Worm (Caenorhabditis elegans): ENCODE data around the gene pqn-67.

Gene pqn-67

DNA sequence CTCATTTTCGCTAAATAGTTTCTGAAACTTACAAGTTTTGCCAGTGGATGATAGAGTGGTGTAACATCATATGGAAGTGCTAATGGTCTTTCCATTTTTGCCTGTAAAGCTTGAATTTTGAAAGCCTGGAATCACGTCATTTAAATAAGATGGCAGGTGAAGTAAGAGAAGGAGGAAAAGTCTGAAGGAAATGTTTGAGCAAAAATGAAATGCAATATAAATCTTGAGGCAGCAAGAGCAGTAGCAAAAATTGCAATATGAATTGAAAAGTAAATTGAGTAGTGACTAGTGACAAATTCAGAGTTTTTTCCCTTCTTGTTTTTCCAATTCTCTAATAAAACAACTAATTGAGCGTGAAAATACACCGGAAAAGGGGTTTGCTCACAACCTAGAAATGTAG lies 38.4 kb upstream of the pqn-67 start, which contains the start of gene glb-24:
glb-24 (minus strand) TSS at position 101 of the 400 bp plus-strand sequence.
- TF ChIP-seq sea-2 (GFP tag; IDR thresholded peaks at IDR 0.05) (no peak), F33H1.4 (GFP tag; IDR thresholded peaks at IDR 0.05) (no peak), F49E8.2 (tag; optimal IDR thresholded peaks at IDR 0.05; ENCODE audit: insufficient read depth) (no peak), lin-35 (GFP tag; optimal IDR thresholded peaks at IDR 0.05) (no peak)

- TF ChIP-seq snpc-4 (GFP tag; optimal IDR thresholded peaks at IDR 0.05) (no peak), snpc-4 (tag; optimal IDR thresholded peaks at IDR 0.05) (no peak), dpl-1 (GFP tag; optimal IDR thresholded peaks at IDR 0.05) (no peak), F33H1.4 (GFP tag; IDR thresholded peaks at IDR 0.05) (no peak), mes-4 (tag; optimal IDR thresholded peaks at IDR 0.05) (no peak), lin-40 (tag; optimal IDR thresholded peaks at IDR 0.05) (no peak)
These were observed 28.5 kb upstream of the pqn-67 start, which contains the start of gene ttbk-7 for ce11 chrV:12895772-12896171. ttbk-7 (minus strand) TSS chrV:12895872.

ce11 chrV:12896850-12897249 lies 27.4 kb upstream of the pqn-67 start:
- TF ChIP-seq ccch-3 (GFP tag; optimal IDR thresholded peaks at IDR 0.05): no peak
- no peak for TF ChIP-seq aptf-2 (GFP tag; conservative IDR thresholded peaks at IDR 0.05)
- no peak for TF ChIP-seq atf-7 (tag; optimal IDR thresholded peaks at IDR 0.05)
- TF ChIP-seq snpc-4 (GFP tag; optimal IDR thresholded peaks at IDR 0.05): no peak
- no peak for TF ChIP-seq snpc-4 (tag; optimal IDR thresholded peaks at IDR 0.05)
- no peak for TF ChIP-seq ztf-3 (GFP tag; optimal IDR thresholded peaks at IDR 0.05)
- TF ChIP-seq C06A6.2 (GFP tag; conservative IDR thresholded peaks at IDR 0.05): no peak

DNA sequence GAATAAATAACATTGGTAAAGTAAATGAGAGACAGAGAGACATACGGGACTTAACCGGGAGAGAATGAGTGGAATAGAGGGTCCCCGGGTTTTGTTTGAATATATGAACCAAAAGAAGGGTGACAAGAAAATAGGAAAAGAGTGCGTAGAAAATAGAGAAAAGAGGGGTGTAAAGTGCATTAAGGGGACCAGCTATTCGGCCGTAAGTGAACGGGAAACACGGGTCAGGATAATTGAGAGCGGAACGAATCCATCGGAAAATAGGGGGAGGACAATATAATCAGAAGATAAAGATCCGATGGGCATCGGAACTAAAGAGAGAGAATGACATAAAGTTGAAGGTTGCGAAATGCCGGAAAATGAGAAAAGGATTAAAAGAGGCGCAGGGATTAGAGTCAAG lies 26.9 kb upstream of the pqn-67 start:
- TF ChIP-seq cebp-1 (GFP tag; IDR thresholded peaks at IDR 0.05) (0 out of 2 replicates have a peak, but pooled peaks have one; percentile 25), cebp-1 (tag; optimal IDR thresholded peaks at IDR 0.05) (no peak), nhr-80 (tag; optimal IDR thresholded peaks at IDR 0.05) (no peak)

DNA sequence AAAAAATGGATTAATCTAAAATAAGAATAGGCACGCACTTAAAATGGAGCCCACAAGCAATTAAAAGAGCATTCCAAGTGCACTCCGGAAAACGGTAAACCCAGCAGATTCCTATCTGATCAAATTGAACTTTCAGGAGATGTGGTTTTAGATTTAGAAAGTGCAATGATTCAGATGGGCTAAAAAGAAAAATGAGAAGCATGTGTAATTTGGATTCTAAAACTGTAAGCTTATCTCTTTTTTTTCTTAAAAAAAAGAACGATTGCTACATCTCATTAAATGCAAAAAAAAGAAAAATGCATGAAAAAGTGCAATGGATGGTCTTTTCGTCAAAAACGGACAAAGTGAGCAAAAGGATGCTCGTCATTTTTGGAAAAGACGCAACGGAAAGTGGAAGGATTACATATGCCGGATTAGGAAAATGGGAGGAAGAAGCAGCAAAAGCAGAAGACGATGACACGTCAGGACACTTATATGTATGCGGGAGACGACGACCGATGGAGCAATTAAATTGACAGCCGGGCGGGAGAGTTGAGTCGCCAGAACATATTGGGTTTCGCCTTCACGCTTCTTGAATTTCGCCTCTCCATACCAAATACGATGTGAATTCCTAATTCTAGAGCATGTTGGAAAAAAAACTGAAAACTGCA lies 25.5 kb upstream of the pqn-67 start:
- TF ChIP-seq ztf-25 (GFP tag; IDR thresholded peaks at IDR 0.05): no peak
- TF ChIP-seq mel-28 (tag; optimal IDR thresholded peaks at IDR 0.05; ENCODE audit: borderline replicate concordance): no peak
- TF ChIP-seq ceh-40 (GFP tag; IDR thresholded peaks at IDR 0.05): no peak
- no peak for TF ChIP-seq F22D6.2 (tag; optimal IDR thresholded peaks at IDR 0.05)
- no peak for TF ChIP-seq sea-2 (GFP tag; IDR thresholded peaks at IDR 0.05)
- no peak for TF ChIP-seq F49E8.2 (tag; optimal IDR thresholded peaks at IDR 0.05; ENCODE audit: insufficient read depth)
- TF ChIP-seq attf-5 (GFP tag; optimal IDR thresholded peaks at IDR 0.05): no peak
- TF ChIP-seq egl-18 (GFP tag; IDR thresholded peaks at IDR 0.05): no peak
- TF ChIP-seq dox-1 (GFP tag; IDR thresholded peaks at IDR 0.05): no peak
- TF ChIP-seq C06A6.2 (GFP tag; conservative IDR thresholded peaks at IDR 0.05): no peak
- TF ChIP-seq F33H1.4 (GFP tag; IDR thresholded peaks at IDR 0.05): no peak
- no peak for TF ChIP-seq F52B5.7 (tag; optimal IDR thresholded peaks at IDR 0.05)
- no peak for TF ChIP-seq aptf-2 (GFP tag; conservative IDR thresholded peaks at IDR 0.05)
- no peak for TF ChIP-seq atf-7 (tag; optimal IDR thresholded peaks at IDR 0.05)
- no peak for TF ChIP-seq nhr-27 (tag; optimal IDR thresholded peaks at IDR 0.05)

DNA sequence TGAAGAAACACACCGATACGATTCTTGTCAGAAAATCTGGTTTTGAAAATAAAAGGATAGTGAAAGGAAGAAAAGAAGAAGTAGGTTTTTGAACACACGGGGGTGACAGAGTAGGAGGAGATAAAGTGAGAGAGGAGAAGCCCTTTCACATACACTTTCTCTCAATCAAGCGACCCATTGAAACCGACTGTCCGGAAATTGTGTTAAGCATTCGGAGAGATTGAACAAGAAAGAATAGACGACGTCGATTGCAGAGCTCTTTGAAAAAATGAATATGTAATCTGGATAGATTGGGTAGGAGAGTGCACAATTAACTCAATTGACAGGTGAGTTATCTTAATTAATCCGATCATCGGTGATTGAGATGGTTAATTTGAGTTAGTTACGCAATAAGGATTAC lies 22.9 kb upstream of the pqn-67 start:
- TF ChIP-seq nfyb-1 (GFP tag; IDR thresholded peaks at IDR 0.05): no peak
- no peak for TF ChIP-seq tbp1 (GFP tag; optimal IDR thresholded peaks at IDR 0.05)
- no peak for TF ChIP-seq ceh-58 (GFP tag; IDR thresholded peaks at IDR 0.05)
- no peak for TF ChIP-seq gei-17 (GFP tag; optimal IDR thresholded peaks at IDR 0.05)
- TF ChIP-seq let-526 (GFP tag; IDR thresholded peaks at IDR 0.05): no peak
- no peak for TF ChIP-seq ZK185.1 (tag; optimal IDR thresholded peaks at IDR 0.05; ENCODE audit: poor library complexity, severe bottlenecking)
- no peak for TF ChIP-seq B0035.1 (tag; optimal IDR thresholded peaks at IDR 0.05)
- TF ChIP-seq madf-8 (GFP tag; conservative IDR thresholded peaks at IDR 0.05): no peak
- TF ChIP-seq lir-1 (GFP tag; conservative IDR thresholded peaks at IDR 0.05): no peak
- no peak for TF ChIP-seq somi-1 (GFP tag; optimal IDR thresholded peaks at IDR 0.05)
- no peak for TF ChIP-seq hsf-1 (GFP tag; IDR thresholded peaks at IDR 0.05)
- no peak for TF ChIP-seq madf-10 (tag; optimal IDR thresholded peaks at IDR 0.05)
- TF ChIP-seq ekl-4 (GFP tag; IDR thresholded peaks at IDR 0.05): no peak
- no peak for TF ChIP-seq repo-1 (tag; optimal IDR thresholded peaks at IDR 0.05)

Data from whole organism, young adult.